Worm (Caenorhabditis elegans) whole organism, L1 larva: ENCODE results near the gene C25F9.8.

Experiments
- lin-39 ChIP-seq: fragments of 150-350 bp; optimal IDR thresholded peaks from 2 replicates; lab custom pipeline; 2014; ENCODE audit warnings: missing biosample characterization, missing genetic modification reagents, missing genetic modification characterization
- nhr-71 ChIP-seq: sonication (generic microtip); optimal IDR thresholded peaks from 2 replicates; lab custom pipeline; 2016; ENCODE audit warnings: mild to moderate bottlenecking, missing genetic modification characterization, moderate library complexity, missing compliant biosample characterization

ce11 chrV:19390029-19390428 is 4.8 kb upstream of the C25F9.8 start, which contains the start of gene slcr-46.2:
- TF ChIP-seq nhr-71 (tag; lab: Kevin White, UChicago) (no peak), lin-39 (tag; lab: Kevin White, UChicago) (no peak)
